Worm (Caenorhabditis elegans) whole organism, mixed stage, embryonic: ENCODE measurements around the gene cic-1.

Experiments used
- blmp-1 ChIP-seq: fragments of 150-350 bp; optimal IDR thresholded peaks from 2 replicates; lab custom pipeline; 2014; ENCODE audit warnings: missing biosample characterization, missing genetic modification characterization
- ceh-39 ChIP-seq: fragments of 150-350 bp; optimal IDR thresholded peaks from 2 replicates; lab custom pipeline; 2014; ENCODE audit warnings: missing biosample characterization, missing genetic modification characterization
- ceh-43 ChIP-seq: fragments of 200-800 bp; sonication (Bioruptor generic); optimal IDR thresholded peaks from 2 replicates; lab custom pipeline; 2018; ENCODE audit warnings: mild to moderate bottlenecking, missing genetic modification characterization, moderate library complexity, missing compliant biosample characterization
- ceh-83 ChIP-seq: fragments of 200-800 bp; sonication (Bioruptor generic); optimal IDR thresholded peaks from 2 replicates; lab custom pipeline; 2018; ENCODE audit warnings: mild to moderate bottlenecking, missing genetic modification characterization, missing compliant biosample characterization
- ces-1 ChIP-seq: fragments of 150-350 bp; optimal IDR thresholded peaks from 2 replicates; lab custom pipeline; 2014; ENCODE audit warnings: missing biosample characterization, missing genetic modification reagents, missing genetic modification characterization
- cnd-1 ChIP-seq: fragments of 200-800 bp; sonication (Bioruptor generic); optimal IDR thresholded peaks from 2 replicates; lab custom pipeline; 2018; ENCODE audit warnings: mild to moderate bottlenecking, missing genetic modification characterization, missing compliant biosample characterization
- drap-1 ChIP-seq: fragments of 200-800 bp; sonication (Bioruptor generic); optimal IDR thresholded peaks from 3 replicates; lab custom pipeline; 2018; ENCODE audit warnings: mild to moderate bottlenecking, missing genetic modification characterization, missing compliant biosample characterization
- elt-1 ChIP-seq: sonication (generic microtip); optimal IDR thresholded peaks from 2 replicates; lab custom pipeline; 2017; ENCODE audit warnings: missing genetic modification characterization, mild to moderate bottlenecking, missing compliant biosample characterization, antibody characterized with exemption, moderate library complexity, borderline replicate concordance; ENCODE audit not compliant: insufficient read depth
- elt-3 ChIP-seq: fragments of 150-350 bp; optimal IDR thresholded peaks from 2 replicates; lab custom pipeline; 2014; ENCODE audit warnings: missing biosample characterization, missing genetic modification characterization
- flh-1 ChIP-seq: fragments of 200-800 bp; sonication (Bioruptor generic); optimal IDR thresholded peaks from 2 replicates; lab custom pipeline; 2018; ENCODE audit warnings: mild to moderate bottlenecking, missing genetic modification characterization, moderate library complexity, missing compliant biosample characterization
- ham-2 ChIP-seq: fragments of 200-800 bp; sonication (Bioruptor generic); optimal IDR thresholded peaks from 2 replicates; lab custom pipeline; 2018; ENCODE audit warnings: mild to moderate bottlenecking, missing genetic modification characterization, missing compliant biosample characterization
- hlh-1 ChIP-seq: fragments of 150-350 bp; optimal IDR thresholded peaks from 2 replicates; lab custom pipeline; 2014; ENCODE audit warnings: missing biosample characterization, missing genetic modification reagents, missing genetic modification characterization
- lin-13 ChIP-seq: fragments of 150-350 bp; optimal IDR thresholded peaks from 2 replicates; lab custom pipeline; 2014; ENCODE audit warnings: missing biosample characterization, missing genetic modification characterization
- lin-32 ChIP-seq: fragments of 200-800 bp; sonication (Bioruptor generic); optimal IDR thresholded peaks from 2 replicates; lab custom pipeline; 2018; ENCODE audit warnings: mild to moderate bottlenecking, missing genetic modification characterization, missing compliant biosample characterization
- lsy-2 ChIP-seq: fragments of 150-350 bp; optimal IDR thresholded peaks from 2 replicates; lab custom pipeline; 2014; ENCODE audit warnings: missing biosample characterization, missing genetic modification characterization
- mab-5 ChIP-seq: fragments of 150-350 bp; optimal IDR thresholded peaks from 2 replicates; lab custom pipeline; 2014; ENCODE audit warnings: missing biosample characterization, missing genetic modification characterization
- mep-1 ChIP-seq: fragments of 150-350 bp; optimal IDR thresholded peaks from 2 replicates; lab custom pipeline; 2017; ENCODE audit warnings: missing biosample characterization, missing genetic modification reagents, missing genetic modification characterization, inconsistent platforms
- mls-2 ChIP-seq: sonication (generic microtip); optimal IDR thresholded peaks from 2 replicates; lab custom pipeline; 2016; ENCODE audit warnings: mild to moderate bottlenecking, missing genetic modification characterization, moderate library complexity, missing compliant biosample characterization
- nhr-12 ChIP-seq: fragments of 150-350 bp; optimal IDR thresholded peaks from 2 replicates; lab custom pipeline; 2014; ENCODE audit warnings: missing biosample characterization, missing genetic modification characterization
- nhr-2 ChIP-seq: fragments of 150-350 bp; optimal IDR thresholded peaks from 2 replicates; lab custom pipeline; 2014; ENCODE audit warnings: missing biosample characterization, missing genetic modification characterization
- nhr-28 ChIP-seq: fragments of 150-350 bp; optimal IDR thresholded peaks from 2 replicates; lab custom pipeline; 2014; ENCODE audit warnings: missing biosample characterization, missing genetic modification characterization
- nhr-76 ChIP-seq: sonication (generic microtip); optimal IDR thresholded peaks from 2 replicates; lab custom pipeline; 2017; ENCODE audit warnings: missing biosample characterization, missing genetic modification characterization
- pha-4 ChIP-seq: fragments of 150-350 bp; optimal IDR thresholded peaks from 2 replicates; lab custom pipeline; 2018; ENCODE audit warnings: missing biosample characterization, missing genetic modification reagents, missing genetic modification characterization
- sem-2 ChIP-seq: fragments of 200-800 bp; sonication (Bioruptor generic); optimal IDR thresholded peaks from 2 replicates; lab custom pipeline; 2018; ENCODE audit warnings: mild to moderate bottlenecking, missing genetic modification characterization, missing compliant biosample characterization
- snpc-4 ChIP-seq: fragments of 150-350 bp; optimal IDR thresholded peaks from 2 replicates; lab custom pipeline; 2014; ENCODE audit warnings: missing biosample characterization, missing genetic modification characterization
- tbx-8 ChIP-seq: fragments of 200-800 bp; sonication (Bioruptor generic); optimal IDR thresholded peaks from 2 replicates; lab custom pipeline; 2018; ENCODE audit warnings: mild to moderate bottlenecking, missing genetic modification characterization, moderate library complexity, missing compliant biosample characterization
- unc-120 ChIP-seq: sonication (generic microtip); optimal IDR thresholded peaks from 2 replicates; lab custom pipeline; 2017; ENCODE audit warnings: missing genetic modification characterization, missing compliant biosample characterization; ENCODE audit not compliant: poor library complexity, severe bottlenecking
- unc-39 ChIP-seq: fragments of 150-350 bp; optimal IDR thresholded peaks from 2 replicates; lab custom pipeline; 2014; ENCODE audit warnings: missing biosample characterization, missing genetic modification characterization
- unc-62 ChIP-seq: fragments of 150-350 bp; optimal IDR thresholded peaks from 2 replicates; lab custom pipeline; 2014; ENCODE audit warnings: missing biosample characterization, missing genetic modification reagents, missing genetic modification characterization
- zip-8 ChIP-seq: fragments of 150-350 bp; optimal IDR thresholded peaks from 2 replicates; lab custom pipeline; 2014; ENCODE audit warnings: missing biosample characterization, missing genetic modification characterization
- ztf-11 ChIP-seq: fragments of 150-350 bp; optimal IDR thresholded peaks from 2 replicates; lab custom pipeline; 2014; ENCODE audit warnings: missing biosample characterization, missing genetic modification characterization

cic-1 gene

DNA sequence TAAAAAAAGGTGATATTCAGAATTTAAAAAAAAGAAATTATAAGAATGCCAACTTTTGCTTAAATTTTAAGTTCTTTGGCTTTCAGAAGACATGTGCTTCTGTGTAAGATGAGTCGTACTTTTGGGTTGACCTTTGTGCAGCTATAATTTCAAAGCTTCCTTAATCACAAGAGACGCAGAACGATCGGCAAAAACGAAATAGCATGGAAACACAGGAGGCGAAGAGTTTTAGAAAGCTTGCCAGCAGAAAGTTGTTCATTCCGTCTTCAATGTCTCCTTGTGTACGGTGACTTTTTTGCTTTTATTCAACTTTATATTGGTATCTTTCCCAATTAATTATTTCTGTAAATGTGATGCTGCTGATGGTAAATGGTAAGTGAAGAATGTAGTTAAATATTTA, 31.9 kb upstream of the cic-1 start:
- TF ChIP-seq ces-1 (GFP tag; lab: Kevin White, UChicago) (peak; percentile 21), hlh-1 (no peak)
- TF ChIP-seq, all 35 proteins: peak for 1

DNA sequence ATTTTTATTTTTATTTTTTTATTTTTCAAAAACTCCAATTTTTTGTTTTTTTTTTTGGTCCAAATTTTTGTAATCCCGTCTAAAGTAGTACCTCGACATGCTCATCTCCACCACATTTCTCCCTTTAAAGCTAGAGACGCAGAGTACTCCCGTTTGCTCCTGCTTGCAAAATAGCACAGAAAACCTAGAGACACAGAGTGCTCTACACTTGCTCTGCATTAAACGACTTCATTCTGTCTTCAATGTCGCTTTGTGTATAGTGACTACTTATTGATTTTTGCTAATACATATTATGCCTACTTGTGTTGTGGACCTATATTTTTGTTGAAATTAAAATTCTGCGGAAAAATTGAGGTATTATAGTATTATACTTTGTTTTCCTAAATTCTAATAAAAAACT, 25.1 kb upstream of the cic-1 start, which contains the start of gene W04B5.8:
Gene W04B5.8, plus strand, starts transcription at position 195 of the 400 bp plus-strand sequence.
- peak; percentile 72 for TF ChIP-seq ces-1 (GFP tag; lab: Kevin White, UChicago)
- TF ChIP-seq unc-120 = peak; percentile 71
- no peak for TF ChIP-seq ham-2 (GFP tag; lab: Kevin White, UChicago)
- TF ChIP-seq nhr-28 = no peak
- no peak for TF ChIP-seq lin-13 (tag; lab: Kevin White, UChicago)
- TF ChIP-seq nhr-2 (tag; lab: Kevin White, UChicago) = no peak
- peak; percentile 8 for TF ChIP-seq hlh-1

DNA sequence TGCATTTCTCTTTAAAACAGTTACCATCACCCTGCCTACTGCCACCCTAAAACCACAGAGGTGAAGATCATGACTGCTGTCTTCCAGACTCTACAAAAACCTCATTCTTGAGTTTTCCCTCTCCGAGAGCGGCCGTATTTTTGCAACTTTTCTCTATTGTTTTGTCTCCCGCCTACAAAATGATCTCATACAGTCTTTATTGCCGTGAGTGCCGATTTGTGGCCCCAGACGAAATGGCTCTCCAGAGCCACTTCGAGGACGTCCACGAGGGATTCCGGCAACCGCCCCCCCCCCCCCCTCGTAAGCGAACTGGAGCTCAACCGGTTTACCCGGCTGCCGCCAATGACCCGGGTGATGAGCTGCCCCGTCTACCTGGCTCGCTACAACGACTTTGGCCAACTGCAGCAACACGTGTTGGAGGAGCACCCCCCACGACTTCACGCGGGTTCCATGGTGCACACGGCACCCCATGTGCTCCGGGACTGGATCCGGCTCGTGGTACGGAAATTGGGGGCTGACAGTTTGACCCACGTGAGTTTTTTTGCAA, 23.8 kb upstream of the cic-1 start:
- TF ChIP-seq pha-4 (no peak), sem-2 (GFP tag; lab: Kevin White, UChicago) (no peak), unc-39 (tag; lab: Kevin White, UChicago) (no peak), unc-62 (GFP tag; lab: Kevin White, UChicago) (no peak), zip-8 (tag; lab: Kevin White, UChicago) (no peak), snpc-4 (no peak), elt-1 (tag; lab: Kevin White, UChicago) (no peak), nhr-2 (tag; lab: Kevin White, UChicago) (no peak), mab-5 (no peak), nhr-76 (tag; lab: Kevin White, UChicago) (no peak), ceh-43 (GFP tag; lab: Kevin White, UChicago) (no peak), mep-1 (tag; lab: Kevin White, UChicago) (no peak), blmp-1 (tag; lab: Kevin White, UChicago) (no peak), cnd-1 (tag; lab: Kevin White, UChicago) (no peak), elt-3 (tag; lab: Kevin White, UChicago) (no peak)
- TF ChIP-seq, all 35 proteins: peak for 0

DNA sequence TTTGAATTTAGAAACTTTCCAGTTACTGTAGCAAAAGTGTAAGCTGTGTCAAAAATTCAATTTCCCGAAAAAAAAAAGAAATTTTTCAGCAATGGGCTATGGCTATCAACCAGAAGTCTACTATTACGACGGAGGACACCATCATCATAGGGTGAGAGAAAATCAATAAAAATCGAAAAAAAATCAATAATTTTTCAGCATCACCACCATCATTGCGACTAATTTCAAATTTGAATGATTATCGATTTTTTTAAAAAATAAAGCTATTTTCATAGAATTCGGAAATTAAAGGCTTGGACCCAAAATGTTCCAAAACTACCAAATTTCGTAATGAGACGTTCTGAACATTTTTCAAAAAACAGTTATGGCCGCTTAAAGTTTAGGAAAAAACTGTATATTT, 22.6 kb upstream of the cic-1 start:
- TF ChIP-seq nhr-76 (tag; lab: Kevin White, UChicago) (no peak), ztf-11 (tag; lab: Kevin White, UChicago) (no peak), unc-62 (GFP tag; lab: Kevin White, UChicago) (no peak), lin-13 (tag; lab: Kevin White, UChicago) (no peak), drap-1 (GFP tag; lab: Kevin White, UChicago) (no peak), mls-2 (no peak), mab-5 (no peak), unc-39 (tag; lab: Kevin White, UChicago) (no peak), cnd-1 (tag; lab: Kevin White, UChicago) (no peak), lsy-2 (tag; lab: Kevin White, UChicago) (no peak), hlh-1 (no peak)

DNA sequence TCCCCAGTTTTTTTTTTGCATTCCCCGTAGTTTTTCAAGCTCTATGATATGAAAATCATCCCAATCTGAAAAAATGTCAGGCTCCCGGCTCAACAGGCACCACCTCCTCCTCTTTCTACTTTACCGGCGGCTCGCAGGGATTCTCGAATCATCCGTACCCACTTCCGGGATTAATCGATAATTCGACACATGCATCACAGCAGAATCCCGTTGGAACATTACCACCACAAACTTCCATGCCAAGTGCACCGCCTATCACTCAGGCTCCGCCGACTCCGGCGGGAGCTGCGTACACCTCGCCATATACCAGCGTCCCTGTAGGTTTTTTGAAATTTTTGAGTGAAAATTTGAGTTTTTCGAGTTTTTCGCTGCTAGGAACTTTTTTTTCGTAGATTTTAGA, 20.2 kb upstream of the cic-1 start:
- no peak for TF ChIP-seq unc-62 (GFP tag; lab: Kevin White, UChicago)
- no peak for TF ChIP-seq ztf-11 (tag; lab: Kevin White, UChicago)
- no peak for TF ChIP-seq drap-1 (GFP tag; lab: Kevin White, UChicago)
- no peak for TF ChIP-seq nhr-76 (tag; lab: Kevin White, UChicago)
- no peak for TF ChIP-seq ceh-83 (GFP tag; lab: Kevin White, UChicago)
- no peak for TF ChIP-seq lsy-2 (tag; lab: Kevin White, UChicago)
- no peak for TF ChIP-seq elt-1 (tag; lab: Kevin White, UChicago)
- no peak for TF ChIP-seq nhr-28
- no peak for TF ChIP-seq lin-13 (tag; lab: Kevin White, UChicago)
- no peak for TF ChIP-seq pha-4
- no peak for TF ChIP-seq hlh-1
- no peak for TF ChIP-seq cnd-1 (tag; lab: Kevin White, UChicago)
- TF ChIP-seq, all 35 proteins: peak for 0

DNA sequence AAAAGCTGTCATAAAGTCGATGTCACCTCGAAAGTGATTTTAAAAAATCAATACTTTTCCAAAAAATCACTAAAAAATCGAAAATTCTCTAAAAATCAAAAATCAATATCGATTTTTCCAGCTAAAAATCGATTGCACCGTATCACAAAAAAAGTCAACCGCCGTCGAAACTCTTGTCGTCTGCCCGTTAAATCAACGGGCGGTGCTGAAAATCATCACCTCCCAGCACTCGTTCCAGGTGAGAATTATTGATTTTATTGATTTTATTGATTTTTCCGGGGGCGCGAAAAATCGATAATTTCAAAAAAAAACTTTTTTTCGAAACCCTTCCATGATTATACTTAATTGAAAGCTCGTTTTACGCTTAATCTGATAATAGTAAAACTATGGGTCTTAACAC, 18.5 kb upstream of the cic-1 start:
- no peak for TF ChIP-seq lsy-2 (tag; lab: Kevin White, UChicago)
- no peak for TF ChIP-seq sem-2 (GFP tag; lab: Kevin White, UChicago)
- no peak for TF ChIP-seq lin-32
- no peak for TF ChIP-seq tbx-8 (GFP tag; lab: Kevin White, UChicago)
- TF ChIP-seq mls-2 = no peak
- TF ChIP-seq nhr-76 (tag; lab: Kevin White, UChicago) = no peak
- no peak for TF ChIP-seq cnd-1 (tag; lab: Kevin White, UChicago)
- no peak for TF ChIP-seq ham-2 (GFP tag; lab: Kevin White, UChicago)
- TF ChIP-seq elt-1 (tag; lab: Kevin White, UChicago) = no peak
- no peak for TF ChIP-seq mab-5
- TF ChIP-seq lin-13 (tag; lab: Kevin White, UChicago) = no peak
- no peak for TF ChIP-seq ztf-11 (tag; lab: Kevin White, UChicago)
- TF ChIP-seq snpc-4 = no peak
- no peak for TF ChIP-seq unc-39 (tag; lab: Kevin White, UChicago)
- TF ChIP-seq nhr-12 (tag; lab: Kevin White, UChicago) = no peak
- TF ChIP-seq elt-3 (tag; lab: Kevin White, UChicago) = no peak
- TF ChIP-seq flh-1 (GFP tag; lab: Kevin White, UChicago) = no peak
- no peak for TF ChIP-seq zip-8 (tag; lab: Kevin White, UChicago)
- TF ChIP-seq ceh-39 (tag; lab: Kevin White, UChicago) = no peak
